Worm (Caenorhabditis elegans) whole organism, mixed stage, embryonic: Measurements from ENCODE around the gene F59B10.6.

Experiments
- ces-1 ChIP-seq: fragments of 150-350 bp; optimal IDR thresholded peaks from 2 replicates; lab custom pipeline; 2014; ENCODE audit warnings: missing biosample characterization, missing genetic modification reagents, missing genetic modification characterization
- lsy-2 ChIP-seq: fragments of 150-350 bp; optimal IDR thresholded peaks from 2 replicates; lab custom pipeline; 2014; ENCODE audit warnings: missing biosample characterization, missing genetic modification characterization
- nhr-12 ChIP-seq: fragments of 150-350 bp; optimal IDR thresholded peaks from 2 replicates; lab custom pipeline; 2014; ENCODE audit warnings: missing biosample characterization, missing genetic modification characterization
- nhr-2 ChIP-seq: fragments of 150-350 bp; optimal IDR thresholded peaks from 2 replicates; lab custom pipeline; 2014; ENCODE audit warnings: missing biosample characterization, missing genetic modification characterization
- pha-4 ChIP-seq: fragments of 150-350 bp; optimal IDR thresholded peaks from 2 replicates; lab custom pipeline; 2018; ENCODE audit warnings: missing biosample characterization, missing genetic modification reagents, missing genetic modification characterization
- snpc-4 ChIP-seq: fragments of 150-350 bp; optimal IDR thresholded peaks from 2 replicates; lab custom pipeline; 2014; ENCODE audit warnings: missing biosample characterization, missing genetic modification characterization
- unc-62 ChIP-seq: fragments of 150-350 bp; optimal IDR thresholded peaks from 2 replicates; lab custom pipeline; 2014; ENCODE audit warnings: missing biosample characterization, missing genetic modification reagents, missing genetic modification characterization
- ztf-11 ChIP-seq: fragments of 150-350 bp; optimal IDR thresholded peaks from 2 replicates; lab custom pipeline; 2014; ENCODE audit warnings: missing biosample characterization, missing genetic modification characterization

- no peak for TF ChIP-seq nhr-12 (tag; lab: Kevin White, UChicago)
- TF ChIP-seq lsy-2 (tag; lab: Kevin White, UChicago) = no peak
- TF ChIP-seq unc-62 (GFP tag; lab: Kevin White, UChicago) = no peak
- TF ChIP-seq snpc-4 (tag; lab: Kevin White, UChicago) = no peak
- TF ChIP-seq nhr-2 (tag; lab: Kevin White, UChicago) = no peak
- TF ChIP-seq pha-4 (tag; lab: Kevin White, UChicago) = no peak
- no peak for TF ChIP-seq ztf-11 (tag; lab: Kevin White, UChicago)
- no peak for TF ChIP-seq ces-1 (GFP tag; lab: Kevin White, UChicago)
Observed at ce11 chrII:10523583-10523982, 691 bp downstream of the F59B10.6 start, which contains the start of gene F59B10.5.
